Worm (Caenorhabditis elegans) whole organism, young adult: ENCODE data around the gene cest-9.2.
A peak's percentile ranks its signal among the peaks of the same experiment; 100 is the strongest.

Experiments
- B0019.2 ChIP-seq: fragments of 200-800 bp; sonication (Bioruptor generic); conservative IDR thresholded peaks from 2 replicates; pipeline ENCODE4 v1.3.6; 2022; ENCODE audit warnings: missing genetic modification reagents, missing genetic modification characterization, missing compliant biosample characterization
- B0261.1 ChIP-seq: sonication (generic microtip); optimal IDR thresholded peaks from 2 replicates; lab custom pipeline; 2016; ENCODE audit warnings: mild to moderate bottlenecking, missing genetic modification characterization, moderate library complexity, missing compliant biosample characterization
- C06A6.2 ChIP-seq: fragments of 200-800 bp; sonication (Bioruptor generic); conservative IDR thresholded peaks from 2 replicates; pipeline ENCODE4 v1.3.6; 2022; ENCODE audit warnings: missing genetic modification characterization, missing compliant biosample characterization
- F23B12.7 ChIP-seq: sonication (generic microtip); optimal IDR thresholded peaks from 2 replicates; lab custom pipeline; 2017; ENCODE audit warnings: missing genetic modification characterization, mild to moderate bottlenecking, missing compliant biosample characterization, antibody characterized with exemption, moderate library complexity; ENCODE audit not compliant: insufficient read depth
- F37B4.10 ChIP-seq: fragments of 200-800 bp; sonication (Bioruptor generic); IDR thresholded peaks from 2 replicates; pipeline ENCODE4 v1.3.6; 2022; ENCODE audit warnings: missing genetic modification characterization, missing compliant biosample characterization
- K12H6.12 ChIP-seq: fragments of 200-800 bp; sonication (Bioruptor generic); optimal IDR thresholded peaks from 2 replicates; lab custom pipeline; 2018; ENCODE audit warnings: mild to moderate bottlenecking, missing genetic modification characterization, missing compliant biosample characterization
- Y53F4B.3 ChIP-seq: fragments of 200-800 bp; sonication (Bioruptor generic); IDR thresholded peaks from 2 replicates; pipeline ENCODE4 v1.3.6; 2022; ENCODE audit warnings: missing genetic modification reagents, missing genetic modification characterization, missing compliant biosample characterization
- Y56A3A.18 ChIP-seq: fragments of 200-800 bp; sonication (Bioruptor generic); IDR thresholded peaks from 2 replicates; pipeline ENCODE4 v1.3.6; 2022; ENCODE audit warnings: missing genetic modification reagents, missing genetic modification characterization, missing compliant biosample characterization
- atf-7 ChIP-seq: sonication (generic microtip); optimal IDR thresholded peaks from 2 replicates; lab custom pipeline; 2017; ENCODE audit warnings: mild to moderate bottlenecking, missing genetic modification characterization, missing compliant biosample characterization
- athp-1 ChIP-seq: sonication (generic microtip); optimal IDR thresholded peaks from 2 replicates; lab custom pipeline; 2017; ENCODE audit warnings: mild to moderate bottlenecking, missing genetic modification characterization, missing compliant biosample characterization
- attf-3 ChIP-seq: fragments of 200-800 bp; sonication (Bioruptor generic); conservative IDR thresholded peaks from 2 replicates; pipeline ENCODE4 v1.3.6; 2022; ENCODE audit warnings: missing genetic modification reagents, missing genetic modification characterization, missing compliant biosample characterization
- cebp-1 ChIP-seq, 2 experiments: fragments of 200-800 bp in 1 of 2; sonication (Bioruptor generic) in 1 of 2; sonication (generic microtip) in 1 of 2; IDR thresholded peaks in 1 of 2; optimal IDR thresholded peaks in 1 of 2; 2 replicates each; pipeline versions ENCODE4 v1.3.6 to Lab custom; 2017 to 2022; ENCODE audit warnings: missing compliant biosample characterization in 2 of 2, missing genetic modification characterization in 2 of 2, mild to moderate bottlenecking in 1 of 2, missing genetic modification reagents in 1 of 2, moderate library complexity in 1 of 2
- cebp-2 ChIP-seq: fragments of 200-800 bp; sonication (Bioruptor generic); IDR thresholded peaks from 2 replicates; pipeline ENCODE4 v1.3.6; 2022; ENCODE audit warnings: missing genetic modification characterization, missing compliant biosample characterization
- ceh-100 ChIP-seq: fragments of 200-800 bp; sonication (Bioruptor generic); IDR thresholded peaks from 2 replicates; pipeline ENCODE4 v1.3.6; 2022; ENCODE audit warnings: missing genetic modification reagents, missing genetic modification characterization, missing compliant biosample characterization
- ceh-91 ChIP-seq: fragments of 200-800 bp; sonication (Bioruptor generic); IDR thresholded peaks from 2 replicates; pipeline ENCODE4 v1.3.6; 2022; ENCODE audit warnings: missing genetic modification reagents, missing genetic modification characterization, missing compliant biosample characterization
- chd-7 ChIP-seq: sonication (generic microtip); optimal IDR thresholded peaks from 2 replicates; lab custom pipeline; 2016; ENCODE audit warnings: mild to moderate bottlenecking, missing genetic modification characterization, moderate library complexity, missing compliant biosample characterization
- dpff-1 ChIP-seq: sonication (generic microtip); optimal IDR thresholded peaks from 2 replicates; lab custom pipeline; 2017; ENCODE audit warnings: mild to moderate bottlenecking, missing genetic modification characterization, missing compliant biosample characterization
- dpl-1 ChIP-seq: fragments of 150-350 bp; optimal IDR thresholded peaks from 2 replicates; lab custom pipeline; 2014; ENCODE audit warnings: missing biosample characterization, missing genetic modification reagents, missing genetic modification characterization
- ets-4 ChIP-seq: fragments of 200-800 bp; sonication (Bioruptor generic); optimal IDR thresholded peaks from 2 replicates; lab custom pipeline; 2018; ENCODE audit warnings: mild to moderate bottlenecking, missing genetic modification characterization, missing compliant biosample characterization
- fkh-3 ChIP-seq: sonication (generic microtip); optimal IDR thresholded peaks from 2 replicates; lab custom pipeline; 2016; ENCODE audit warnings: mild to moderate bottlenecking, missing genetic modification characterization, missing compliant biosample characterization
- gei-17 ChIP-seq: fragments of 200-800 bp; sonication (Bioruptor generic); optimal IDR thresholded peaks from 2 replicates; lab custom pipeline; 2018; ENCODE audit warnings: mild to moderate bottlenecking, missing genetic modification characterization, missing compliant biosample characterization
- hlh-26 ChIP-seq: fragments of 200-800 bp; sonication (Bioruptor generic); conservative IDR thresholded peaks from 2 replicates; pipeline ENCODE4 v1.3.6; 2022; ENCODE audit warnings: missing genetic modification reagents, missing genetic modification characterization, missing compliant biosample characterization
- lag-1 ChIP-seq: fragments of 200-800 bp; sonication (Bioruptor generic); IDR thresholded peaks from 2 replicates; pipeline ENCODE4 v1.3.6; 2022; ENCODE audit warnings: missing genetic modification reagents, missing genetic modification characterization, missing compliant biosample characterization
- nfya-2 ChIP-seq: fragments of 200-800 bp; sonication (Bioruptor generic); IDR thresholded peaks from 2 replicates; pipeline ENCODE4 v1.3.6; 2022; ENCODE audit warnings: missing genetic modification reagents, missing genetic modification characterization, missing compliant biosample characterization
- nhr-120 ChIP-seq: fragments of 200-800 bp; sonication (Bioruptor generic); IDR thresholded peaks from 2 replicates; pipeline ENCODE4 v1.3.6; 2022; ENCODE audit warnings: missing genetic modification characterization, missing compliant biosample characterization
- nhr-179 ChIP-seq: sonication (generic microtip); optimal IDR thresholded peaks from 2 replicates; lab custom pipeline; 2016; ENCODE audit warnings: mild to moderate bottlenecking, missing genetic modification characterization, missing compliant biosample characterization
- nhr-27 ChIP-seq: fragments of 200-800 bp; sonication (Bioruptor generic); optimal IDR thresholded peaks from 2 replicates; lab custom pipeline; 2018; ENCODE audit warnings: mild to moderate bottlenecking, missing genetic modification characterization, moderate library complexity, missing compliant biosample characterization
- rec-8 ChIP-seq, 2 experiments: sonication (generic microtip); optimal IDR thresholded peaks; 2 replicates each; lab custom pipeline; 2016; ENCODE audit warnings: mild to moderate bottlenecking in 2 of 2, missing genetic modification characterization in 2 of 2, missing genetic modification reagents in 2 of 2, missing genotype in 2 of 2, missing biosample characterization in 1 of 2, missing compliant biosample characterization in 1 of 2, moderate library complexity in 1 of 2
- snpc-1.1 ChIP-seq: sonication (generic microtip); optimal IDR thresholded peaks from 2 replicates; lab custom pipeline; 2017; ENCODE audit warnings: missing genetic modification characterization, mild to moderate bottlenecking, missing compliant biosample characterization, antibody characterized with exemption, moderate library complexity, missing genotype, missing genetic modification reagents; ENCODE audit not compliant: insufficient read depth
- tbp1 ChIP-seq: fragments of 200-800 bp; sonication (Bioruptor generic); optimal IDR thresholded peaks from 2 replicates; lab custom pipeline; 2018; ENCODE audit warnings: mild to moderate bottlenecking, missing genetic modification characterization, missing compliant biosample characterization
- tlf-1 ChIP-seq: fragments of 200-800 bp; sonication (Bioruptor generic); optimal IDR thresholded peaks from 2 replicates; lab custom pipeline; 2018; ENCODE audit warnings: mild to moderate bottlenecking, missing genetic modification characterization, missing compliant biosample characterization
- unc-130 ChIP-seq: sonication (generic microtip); optimal IDR thresholded peaks from 2 replicates; lab custom pipeline; 2016; ENCODE audit warnings: missing genetic modification reagents, missing genetic modification characterization, missing compliant biosample characterization
- zfh-2 ChIP-seq: fragments of 200-800 bp; sonication (Bioruptor generic); conservative IDR thresholded peaks from 2 replicates; pipeline ENCODE4 v1.3.6; 2022; ENCODE audit warnings: missing genetic modification reagents, missing genetic modification characterization, missing compliant biosample characterization
- ztf-22 ChIP-seq: fragments of 200-800 bp; sonication (Bioruptor generic); optimal IDR thresholded peaks from 2 replicates; lab custom pipeline; 2018; ENCODE audit warnings: mild to moderate bottlenecking, missing genetic modification characterization, moderate library complexity, missing compliant biosample characterization

Gene cest-9.2

ce11 chrX:12197367-12197766 lies 24.6 kb upstream of the cest-9.2 start (continued):
- TF ChIP-seq dpl-1, result no peak
- no peak for TF ChIP-seq snpc-1.1
- no peak for TF ChIP-seq nhr-120 (GFP tag; lab: Robert Waterston, UW)
- TF ChIP-seq F37B4.10, result no peak
- TF ChIP-seq cebp-2, result no peak

- TF ChIP-seq B0019.2 (GFP tag; lab: Robert Waterston, UW) (no peak), chd-7 (tag; lab: Kevin White, UChicago) (no peak), nhr-179 (tag; lab: Kevin White, UChicago) (no peak), lag-1 (GFP tag; lab: Robert Waterston, UW) (no peak), Y53F4B.3 (GFP tag; lab: Robert Waterston, UW) (no peak), ceh-91 (no peak), fkh-3 (tag; lab: Kevin White, UChicago) (no peak), C06A6.2 (GFP tag; lab: Robert Waterston, UW) (no peak), ets-4 (GFP tag; lab: Kevin White, UChicago) (no peak), nhr-27 (no peak), tlf-1 (no peak), athp-1 (tag; lab: Kevin White, UChicago) (no peak)
Observed at ce11 chrX:12198298-12198697, 23.6 kb upstream of the cest-9.2 start.

ce11 chrX:12200577-12200976 lies 21.3 kb upstream of the cest-9.2 start:
- TF ChIP-seq nhr-120 (GFP tag; lab: Robert Waterston, UW), result no peak
- TF ChIP-seq K12H6.12 (tag; lab: Kevin White, UChicago), result peak; percentile 16
- TF ChIP-seq, all 124 proteins: peak for 1

- TF ChIP-seq ets-4 (GFP tag; lab: Kevin White, UChicago) (no peak), zfh-2 (GFP tag; lab: Robert Waterston, UW) (peak; percentile 72)
Observed at ce11 chrX:12201435-12201834, 20.5 kb upstream of the cest-9.2 start.

- TF ChIP-seq F37B4.10 (no peak), attf-3 (GFP tag; lab: Robert Waterston, UW) (no peak), Y56A3A.18 (GFP tag; lab: Robert Waterston, UW) (no peak), Y53F4B.3 (GFP tag; lab: Robert Waterston, UW) (no peak), unc-130 (no peak), nfya-2 (no peak), gei-17 (GFP tag; lab: Kevin White, UChicago) (no peak), atf-7 (tag; lab: Kevin White, UChicago) (no peak), ceh-100 (GFP tag; lab: Robert Waterston, UW) (no peak), B0261.1 (tag; lab: Kevin White, UChicago) (no peak), dpff-1 (no peak), tbp1 (no peak), ztf-22 (GFP tag; lab: Kevin White, UChicago) (no peak), hlh-26 (GFP tag; lab: Robert Waterston, UW) (no peak), F23B12.7 (no peak), rec-8 (tag; optimal IDR thresholded peaks at IDR 0.05; lab: Kevin White, UChicago) (no peak), cebp-1 (GFP tag; IDR thresholded peaks at IDR 0.05; lab: Robert Waterston, UW) (no peak), cebp-1 (tag; optimal IDR thresholded peaks at IDR 0.05; lab: Kevin White, UChicago) (no peak)
- TF ChIP-seq, all 124 proteins: peak for 0
Observed at ce11 chrX:12201840-12202239, 20.1 kb upstream of the cest-9.2 start.
